Fruit fly (Drosophila melanogaster): Measurements from ENCODE around the gene CG8516.

Gene CG8516

DNA sequence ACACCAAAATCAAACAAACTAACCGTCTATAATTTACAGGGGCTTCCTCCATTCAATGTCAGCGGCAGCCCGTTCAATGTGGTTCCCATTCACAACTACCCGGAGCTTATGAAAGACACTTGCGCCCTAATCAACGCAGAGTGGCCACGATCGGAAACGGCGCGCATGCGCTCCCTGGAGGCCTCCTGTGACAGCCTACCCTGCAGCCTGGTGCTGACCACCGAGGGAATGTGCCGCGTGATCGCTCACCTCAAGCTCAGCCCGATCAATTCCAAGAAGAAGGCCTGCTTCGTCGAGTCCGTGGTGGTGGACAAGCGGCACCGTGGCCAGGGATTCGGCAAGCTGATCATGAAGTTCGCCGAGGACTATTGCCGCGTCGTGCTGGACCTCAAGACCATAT lies 24.2 kb upstream of the CG8516 start, which contains the start of gene MED6:
TSS of gene MED6 (minus strand) at position 101 of the 400 bp plus-strand sequence.
- TF ChIP-seq pan (optimal IDR thresholded peaks at IDR 0.05) (no peak), Vsx2 (GFP tag; optimal IDR thresholded peaks at IDR 0.05; ENCODE audit: partially characterized antibody) (no peak), Myc (optimal IDR thresholded peaks at IDR 0.05) (no peak), Jra (GFP tag; optimal IDR thresholded peaks at IDR 0.05) (no peak), lola (GFP tag; optimal IDR thresholded peaks at IDR 0.05) (no peak), sage (GFP tag; optimal IDR thresholded peaks at IDR 0.05) (no peak), h (GFP tag; optimal IDR thresholded peaks at IDR 0.05) (no peak), Hr78 (GFP tag; optimal IDR thresholded peaks at IDR 0.05) (no peak), br (GFP tag; optimal IDR thresholded peaks at IDR 0.05) (no peak), dl (GFP tag; optimal IDR thresholded peaks at IDR 0.05; ENCODE audit: insufficient read depth in 1 of 2, partially characterized antibody in 2 of 2) (no peak), OdsH (GFP tag; optimal IDR thresholded peaks at IDR 0.05) (no peak), dsf (GFP tag; optimal IDR thresholded peaks at IDR 0.05; ENCODE audit: borderline replicate concordance) (no peak), dmrt93B (GFP tag; optimal IDR thresholded peaks at IDR 0.05) (no peak), tai (GFP tag; optimal IDR thresholded peaks at IDR 0.05) (no peak)

DNA sequence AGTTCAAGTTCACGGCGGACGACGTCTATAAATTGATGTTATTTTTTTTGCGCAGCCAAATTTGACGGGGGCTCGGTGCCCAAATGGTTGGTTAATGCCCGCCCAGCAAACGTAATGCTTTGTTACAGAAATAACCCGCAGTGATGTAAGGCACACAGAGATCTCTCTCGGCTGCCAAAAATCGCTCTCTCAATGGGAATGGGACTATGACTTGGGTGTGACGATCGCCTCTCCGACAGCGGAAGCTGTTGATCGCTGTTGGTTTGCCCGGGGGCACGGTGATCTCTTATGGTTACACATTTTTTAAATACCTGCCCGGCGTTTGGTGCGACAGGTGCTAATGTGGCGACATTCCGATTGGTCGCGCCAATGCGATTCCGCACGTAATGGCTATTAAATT lies 23.0 kb upstream of the CG8516 start:
- TF ChIP-seq Mio (GFP tag; optimal IDR thresholded peaks at IDR 0.05) (no peak), Hr83 (GFP tag; optimal IDR thresholded peaks at IDR 0.05; ENCODE audit: poor library complexity, severe bottlenecking) (no peak), woc (GFP tag; optimal IDR thresholded peaks at IDR 0.05) (no peak)

DNA sequence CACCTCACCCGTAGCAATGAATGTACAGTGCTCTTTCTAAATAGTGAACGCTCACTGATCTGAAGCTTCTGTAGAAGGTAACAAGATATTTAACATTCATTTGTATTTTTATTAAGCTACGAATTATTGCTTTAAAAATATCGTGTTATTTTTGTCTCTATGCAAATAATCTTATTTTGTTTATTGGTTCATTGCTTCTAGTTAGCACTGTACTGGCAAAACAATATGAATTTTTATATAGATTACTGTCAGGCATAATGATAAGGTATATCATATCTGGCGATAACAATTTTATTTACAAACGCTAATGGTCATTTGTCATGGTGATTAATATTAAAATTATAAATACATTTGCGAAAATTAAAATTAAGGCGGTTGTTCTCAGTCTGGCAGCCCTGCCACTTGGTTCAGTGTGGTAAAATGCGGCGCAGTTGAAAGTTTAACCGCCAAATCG lies 21.5 kb upstream of the CG8516 start, which contains the start of gene CG9471:
TSS of gene CG9471 (minus strand) at position 24 of the 454 bp plus-strand sequence.
- TF ChIP-seq CG9705 (GFP tag; optimal IDR thresholded peaks at IDR 0.05) (peak; percentile 88), h (GFP tag; optimal IDR thresholded peaks at IDR 0.05) (peak; percentile 99), Dfd (GFP tag; optimal IDR thresholded peaks at IDR 0.05) (no peak), br (GFP tag; optimal IDR thresholded peaks at IDR 0.05) (peak; percentile 97), Jra (GFP tag; optimal IDR thresholded peaks at IDR 0.05) (peak; percentile 97), Dif (GFP tag; optimal IDR thresholded peaks at IDR 0.05; ENCODE audit: partially characterized antibody) (no peak), GATAd (GFP tag; optimal IDR thresholded peaks at IDR 0.05) (peak; percentile 86), Hnf4 (GFP tag; optimal IDR thresholded peaks at IDR 0.05) (peak; percentile 98), Sp1 (GFP tag; optimal IDR thresholded peaks at IDR 0.05) (peak; percentile 96), jim (GFP tag; optimal IDR thresholded peaks at IDR 0.05) (peak; percentile 5), psq (GFP tag; optimal IDR thresholded peaks at IDR 0.05) (peak; percentile 94), Vsx2 (GFP tag; optimal IDR thresholded peaks at IDR 0.05; ENCODE audit: partially characterized antibody) (no peak), rgr (GFP tag; optimal IDR thresholded peaks at IDR 0.05) (peak; percentile 99), N (GFP tag; optimal IDR thresholded peaks at IDR 0.05) (no peak), CG32264 (GFP tag; optimal IDR thresholded peaks at IDR 0.05) (peak; percentile 92), Mio (GFP tag; optimal IDR thresholded peaks at IDR 0.05) (peak; percentile 73), brk (GFP tag; optimal IDR thresholded peaks at IDR 0.05) (no peak), Rel (GFP tag; optimal IDR thresholded peaks at IDR 0.05) (peak; percentile 89), Rel (tag; optimal IDR thresholded peaks at IDR 0.05) (peak; percentile 87), Abd-B (GFP tag; optimal IDR thresholded peaks at IDR 0.05) (no peak), usp (GFP tag; optimal IDR thresholded peaks at IDR 0.05) (no peak), Hr78 (GFP tag; optimal IDR thresholded peaks at IDR 0.05) (no peak), dmrt93B (GFP tag; optimal IDR thresholded peaks at IDR 0.05) (peak; percentile 82), sv (GFP tag; optimal IDR thresholded peaks at IDR 0.05) (peak; percentile 91), Myc (optimal IDR thresholded peaks at IDR 0.05) (no peak), tai (GFP tag; optimal IDR thresholded peaks at IDR 0.05) (no peak), woc (GFP tag; optimal IDR thresholded peaks at IDR 0.05) (peak; percentile 97), HLH106 (tag; optimal IDR thresholded peaks at IDR 0.05) (peak; percentile 95), fru (GFP tag; optimal IDR thresholded peaks at IDR 0.05) (peak; percentile 98), Hr83 (GFP tag; optimal IDR thresholded peaks at IDR 0.05; ENCODE audit: poor library complexity, severe bottlenecking) (peak; percentile 41), dsf (GFP tag; optimal IDR thresholded peaks at IDR 0.05; ENCODE audit: borderline replicate concordance) (peak; percentile 87), dl (GFP tag; optimal IDR thresholded peaks at IDR 0.05; ENCODE audit: insufficient read depth in 1 of 2, partially characterized antibody in 2 of 2) (no peak), pan (optimal IDR thresholded peaks at IDR 0.05) (no peak), lola (GFP tag; optimal IDR thresholded peaks at IDR 0.05) (no peak), foxo (GFP tag; optimal IDR thresholded peaks at IDR 0.05) (peak; percentile 53 to 99), CrebA (GFP tag; optimal IDR thresholded peaks at IDR 0.05; ENCODE audit: borderline replicate concordance) (no peak), OdsH (GFP tag; optimal IDR thresholded peaks at IDR 0.05) (peak; percentile 98), sage (GFP tag; optimal IDR thresholded peaks at IDR 0.05) (peak; percentile 95), ey (GFP tag; optimal IDR thresholded peaks at IDR 0.05) (peak; percentile 98)

Measured in whole organism, wandering third instar larva.